Worm (Caenorhabditis elegans): ENCODE results near the gene math-24.

ce11 chrII:1899934-1900333 lies at the start of gene math-24:
- TF ChIP-seq ama-1 (optimal IDR thresholded peaks at IDR 0.05) (no peak), tbx-11 (GFP tag; IDR thresholded peaks at IDR 0.05) (no peak), hmbx-1 (tag; optimal IDR thresholded peaks at IDR 0.05) (no peak), hnd-1 (tag; optimal IDR thresholded peaks at IDR 0.05) (no peak), pes-1 (GFP tag; IDR thresholded peaks at IDR 0.05) (no peak), ceh-13 (GFP tag; optimal IDR thresholded peaks at IDR 0.05) (no peak)
